Fruit fly (Drosophila melanogaster) whole organism: ENCODE results near the gene TTLL1A.

Experiments
- CG8478 ChIP-seq: fragments of >200 bp; optimal IDR thresholded peaks from 2 replicates; lab custom pipeline; 2018; ENCODE audit warnings: inconsistent platforms
- EcR ChIP-seq, 2 experiments: fragments of >200 bp; optimal IDR thresholded peaks; 2 replicates each; lab custom pipeline; 2017; ENCODE audit warnings: missing biosample characterization in 2 of 2, missing genetic modification characterization in 2 of 2, missing genetic modification reagents in 2 of 2
- pan ChIP-seq: fragments of >200 bp; optimal IDR thresholded peaks from 2 replicates; lab custom pipeline; 2017
- psq ChIP-seq: fragments of >200 bp; optimal IDR thresholded peaks from 2 replicates; lab custom pipeline; 2017
- usp ChIP-seq: fragments of >200 bp; optimal IDR thresholded peaks from 2 replicates; lab custom pipeline; 2017; ENCODE audit warnings: missing biosample characterization, missing genetic modification characterization, mixed read lengths

DNA sequence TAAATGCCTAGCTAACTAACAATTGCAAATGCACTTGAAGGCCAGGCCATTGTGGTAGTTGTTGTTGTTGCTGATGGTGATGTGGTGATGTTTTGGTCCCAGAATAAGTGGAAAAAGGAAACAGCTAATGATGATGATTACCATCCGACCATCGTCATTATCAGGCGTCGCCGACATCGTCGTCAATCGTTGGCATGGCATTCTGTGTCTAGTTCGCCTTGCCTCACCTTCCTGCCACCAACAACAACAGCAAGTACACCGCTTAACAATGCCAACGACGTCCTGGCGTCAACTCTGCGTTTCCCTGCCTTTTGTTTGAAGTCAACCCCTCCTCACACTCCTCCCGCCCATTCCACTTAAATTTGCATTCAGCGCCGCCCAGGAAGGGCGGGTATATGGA lies 24.8 kb downstream of the TTLL1A start:
- TF ChIP-seq CG8478 (lab: Kevin White, UChicago), result no peak
- no peak for TF ChIP-seq EcR (GFP tag; optimal IDR thresholded peaks at IDR 0.05; lab: Kevin White, UChicago)
- no peak for TF ChIP-seq usp (GFP tag; lab: Kevin White, UChicago)
- no peak for TF ChIP-seq pan (lab: Kevin White, UChicago)
- TF ChIP-seq psq (lab: Kevin White, UChicago), result no peak
